Worm (Caenorhabditis elegans) whole organism, early embryonic: ENCODE data around the gene pinn-1.

ENCODE experiments used
- B0310.2 ChIP-seq: sonication (generic microtip); optimal IDR thresholded peaks from 2 replicates; lab custom pipeline; 2016; ENCODE audit warnings: mild to moderate bottlenecking, missing genetic modification characterization, missing compliant biosample characterization
- F13C5.2 ChIP-seq: sonication (generic microtip); optimal IDR thresholded peaks from 2 replicates; lab custom pipeline; 2017; ENCODE audit warnings: mild to moderate bottlenecking, missing genetic modification characterization, inconsistent platforms, missing compliant biosample characterization
- aly-1 ChIP-seq: sonication (generic microtip); optimal IDR thresholded peaks from 2 replicates; lab custom pipeline; 2016; ENCODE audit warnings: missing genetic modification characterization, missing compliant biosample characterization
- ama-1 ChIP-seq: fragments of 150-350 bp; optimal IDR thresholded peaks from 2 replicates; lab custom pipeline; 2014
- ceh-13 ChIP-seq: fragments of 200-800 bp; sonication (Bioruptor generic); optimal IDR thresholded peaks from 2 replicates; lab custom pipeline; 2018; ENCODE audit warnings: mild to moderate bottlenecking, missing genetic modification characterization, missing compliant biosample characterization
- ceh-36 ChIP-seq: sonication (generic microtip); optimal IDR thresholded peaks from 2 replicates; lab custom pipeline; 2016; ENCODE audit warnings: missing genetic modification characterization, inconsistent platforms, missing compliant biosample characterization
- ets-7 ChIP-seq: sonication (generic microtip); optimal IDR thresholded peaks from 2 replicates; lab custom pipeline; 2016; ENCODE audit warnings: missing genotype, missing genetic modification characterization, missing compliant biosample characterization
- flt-1 ChIP-seq: fragments of 200-800 bp; sonication (Bioruptor generic); IDR thresholded peaks from 2 replicates; pipeline ENCODE4 v1.3.6; 2022; ENCODE audit warnings: missing genetic modification characterization, missing compliant biosample characterization
- hmbx-1 ChIP-seq: sonication (generic microtip); optimal IDR thresholded peaks from 2 replicates; lab custom pipeline; 2016; ENCODE audit warnings: mild to moderate bottlenecking, missing genetic modification characterization, missing compliant biosample characterization
- hmg-4 ChIP-seq: fragments of 200-800 bp; sonication (Bioruptor generic); optimal IDR thresholded peaks from 2 replicates; lab custom pipeline; 2018; ENCODE audit warnings: mild to moderate bottlenecking, missing genetic modification characterization, missing compliant biosample characterization
- hnd-1 ChIP-seq: sonication (generic microtip); optimal IDR thresholded peaks from 2 replicates; lab custom pipeline; 2016; ENCODE audit warnings: missing genetic modification characterization, missing compliant biosample characterization
- pes-1 ChIP-seq: fragments of 200-800 bp; sonication (Bioruptor generic); IDR thresholded peaks from 2 replicates; pipeline ENCODE4 v1.3.6; 2022; ENCODE audit warnings: missing genetic modification reagents, missing genetic modification characterization, missing compliant biosample characterization
- scrt-1 ChIP-seq: fragments of 200-800 bp; sonication (Bioruptor generic); IDR thresholded peaks from 2 replicates; pipeline ENCODE4 v1.3.6; 2022; ENCODE audit warnings: missing genetic modification characterization, missing compliant biosample characterization
- sea-1 ChIP-seq: fragments of 200-800 bp; sonication (Bioruptor generic); conservative IDR thresholded peaks from 2 replicates; pipeline ENCODE4 v1.3.6; 2022; ENCODE audit warnings: missing genetic modification characterization, missing compliant biosample characterization
- tbx-11 ChIP-seq: fragments of 200-800 bp; sonication (Bioruptor generic); IDR thresholded peaks from 2 replicates; pipeline ENCODE4 v1.3.6; 2022; ENCODE audit warnings: missing genetic modification characterization, missing compliant biosample characterization
- tbx-37 ChIP-seq: fragments of 200-800 bp; sonication (Bioruptor generic); conservative IDR thresholded peaks from 2 replicates; pipeline ENCODE4 v1.3.6; 2022; ENCODE audit warnings: missing genetic modification reagents, missing genetic modification characterization, missing compliant biosample characterization
- tra-4 ChIP-seq: sonication (generic microtip); optimal IDR thresholded peaks from 2 replicates; lab custom pipeline; 2017; ENCODE audit warnings: missing genetic modification characterization, missing compliant biosample characterization

The pinn-1 gene

ce11 chrII:2927533-2927932, 38.7 kb upstream of the pinn-1 start, which contains the start of the genes ZK355.3 and ZK355.8:
TSS of gene ZK355.3 (minus strand) at chrII:2927633.
TSS of gene ZK355.8 (plus strand) at chrII:2927804.
- TF ChIP-seq flt-1 = no peak
- no peak for TF ChIP-seq B0310.2 (tag; lab: Kevin White, UChicago)
- TF ChIP-seq tbx-11 (GFP tag; lab: Robert Waterston, UW) = no peak
- TF ChIP-seq sea-1 (GFP tag; lab: Robert Waterston, UW) = 0 out of 2 replicates have a peak, but pooled peaks have one; percentile 36

- TF ChIP-seq tbx-11 (GFP tag; lab: Robert Waterston, UW) (no peak), aly-1 (tag; lab: Kevin White, UChicago) (no peak)
Observed at ce11 chrII:2925806-2926558, 37.2 kb upstream of the pinn-1 start.

- no peak for TF ChIP-seq ceh-36 (tag; lab: Kevin White, UChicago)
- TF ChIP-seq ceh-13 (GFP tag; lab: Kevin White, UChicago) = no peak
- TF ChIP-seq ama-1 (lab: Kevin White, UChicago) = no peak
- no peak for TF ChIP-seq aly-1 (tag; lab: Kevin White, UChicago)
- TF ChIP-seq flt-1 = no peak
- no peak for TF ChIP-seq scrt-1 (GFP tag; lab: Robert Waterston, UW)
- TF ChIP-seq tra-4 (tag; lab: Kevin White, UChicago) = no peak
- no peak for TF ChIP-seq sea-1 (GFP tag; lab: Robert Waterston, UW)
- TF ChIP-seq hmg-4 (GFP tag; lab: Kevin White, UChicago) = no peak
- no peak for TF ChIP-seq hmbx-1 (tag; lab: Kevin White, UChicago)
- TF ChIP-seq B0310.2 (tag; lab: Kevin White, UChicago) = no peak
- TF ChIP-seq tbx-37 (GFP tag; lab: Robert Waterston, UW) = no peak
- no peak for TF ChIP-seq ets-7 (tag; lab: Kevin White, UChicago)
- no peak for TF ChIP-seq tbx-11 (GFP tag; lab: Robert Waterston, UW)
- TF ChIP-seq F13C5.2 (tag; lab: Kevin White, UChicago) = no peak
Observed at ce11 chrII:2925032-2925431, 36.2 kb upstream of the pinn-1 start.

DNA sequence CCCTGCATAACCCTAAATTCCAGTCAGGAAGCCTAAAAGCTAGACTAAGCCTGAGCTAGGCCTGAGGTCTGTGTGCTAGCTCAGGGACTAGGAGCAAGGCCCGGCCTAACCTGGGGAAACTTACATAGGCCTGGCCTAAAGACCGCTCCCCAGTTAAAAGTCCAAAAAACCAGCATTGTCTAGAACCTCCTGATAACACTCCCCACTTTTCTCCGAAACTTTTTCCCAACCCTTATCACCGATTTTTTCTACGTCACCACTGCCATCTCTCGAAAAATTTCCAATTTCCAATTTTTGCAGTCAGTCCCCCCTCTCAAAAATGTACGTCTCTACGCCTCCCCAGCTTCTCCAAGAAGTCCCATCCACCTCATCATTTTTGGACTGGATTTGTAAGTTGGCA, 34.8 kb upstream of the pinn-1 start, which contains the start of gene ZK355.2:
ZK355.2 (plus strand) TSS at position 301 of the 400 bp plus-strand sequence.
- TF ChIP-seq F13C5.2 (tag; lab: Kevin White, UChicago) (no peak), B0310.2 (tag; lab: Kevin White, UChicago) (no peak), sea-1 (GFP tag; lab: Robert Waterston, UW) (no peak), tbx-37 (GFP tag; lab: Robert Waterston, UW) (no peak), ceh-36 (tag; lab: Kevin White, UChicago) (peak; percentile 15), hmbx-1 (tag; lab: Kevin White, UChicago) (no peak)

ce11 chrII:2922782-2923181, 34.0 kb upstream of the pinn-1 start:
- 0 out of 2 replicates have a peak, but pooled peaks have one; percentile 29 for TF ChIP-seq pes-1 (GFP tag; lab: Robert Waterston, UW)
- no peak for TF ChIP-seq tra-4 (tag; lab: Kevin White, UChicago)
- TF ChIP-seq aly-1 (tag; lab: Kevin White, UChicago) = no peak

DNA sequence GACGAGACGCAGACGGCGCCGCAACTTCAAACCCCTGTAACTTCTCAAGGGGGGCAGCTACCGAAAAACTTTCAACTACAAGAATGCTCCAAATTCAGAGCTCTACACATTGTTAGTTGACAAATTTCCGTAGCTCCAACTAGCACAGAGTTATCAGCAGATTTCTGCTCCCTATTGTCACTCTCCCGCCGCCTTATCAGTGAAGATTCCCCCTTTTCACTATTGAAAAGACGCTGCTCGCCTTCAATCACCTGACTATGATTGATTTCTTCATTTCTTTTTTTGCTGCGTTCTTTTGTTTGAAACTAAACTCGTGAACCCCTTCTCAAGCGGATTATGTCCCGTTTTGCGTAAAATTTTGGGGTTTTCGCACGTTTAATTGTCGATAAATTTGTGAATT, 33.6 kb upstream of the pinn-1 start:
- TF ChIP-seq tbx-11 (GFP tag; lab: Robert Waterston, UW) (no peak), hmbx-1 (tag; lab: Kevin White, UChicago) (no peak), sea-1 (GFP tag; lab: Robert Waterston, UW) (no peak)

DNA sequence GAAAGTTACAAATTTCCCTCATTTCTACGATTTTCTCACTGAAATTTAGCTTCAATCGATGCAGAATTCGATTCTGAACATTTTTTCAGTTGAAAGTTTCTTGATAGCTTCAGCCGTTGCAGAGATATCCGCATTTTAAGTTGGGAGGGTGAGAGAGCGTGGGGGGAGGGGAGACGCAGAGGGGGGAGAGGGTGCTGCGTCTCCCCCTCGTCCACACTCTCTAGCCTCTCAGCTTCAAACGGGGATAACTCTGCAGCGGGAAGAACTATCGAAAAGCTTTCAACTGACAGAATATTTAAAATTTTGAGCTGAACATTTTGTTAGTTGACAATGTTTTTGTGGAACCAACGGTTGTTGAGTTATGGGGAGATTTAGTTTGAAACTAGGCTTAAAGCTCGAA, 33.1 kb upstream of the pinn-1 start:
- no peak for TF ChIP-seq tra-4 (tag; lab: Kevin White, UChicago)
- TF ChIP-seq tbx-37 (GFP tag; lab: Robert Waterston, UW) = no peak
- no peak for TF ChIP-seq ama-1 (lab: Kevin White, UChicago)
- no peak for TF ChIP-seq ets-7 (tag; lab: Kevin White, UChicago)
- TF ChIP-seq ceh-13 (GFP tag; lab: Kevin White, UChicago) = no peak

ce11 chrII:2920817-2921458, 32.1 kb upstream of the pinn-1 start:
- TF ChIP-seq tbx-37 (GFP tag; lab: Robert Waterston, UW) (no peak), flt-1 (no peak), hnd-1 (tag; lab: Kevin White, UChicago) (no peak), ets-7 (tag; lab: Kevin White, UChicago) (no peak), tbx-11 (GFP tag; lab: Robert Waterston, UW) (no peak), aly-1 (tag; lab: Kevin White, UChicago) (no peak), hmbx-1 (tag; lab: Kevin White, UChicago) (no peak), ceh-13 (GFP tag; lab: Kevin White, UChicago) (no peak), B0310.2 (tag; lab: Kevin White, UChicago) (no peak), pes-1 (GFP tag; lab: Robert Waterston, UW) (no peak), hmg-4 (GFP tag; lab: Kevin White, UChicago) (no peak), tra-4 (tag; lab: Kevin White, UChicago) (no peak), ama-1 (lab: Kevin White, UChicago) (no peak), ceh-36 (tag; lab: Kevin White, UChicago) (no peak)
